Fruit fly (Drosophila melanogaster): ENCODE measurements around the gene CG12746.
A peak's percentile ranks its signal among the peaks of the same experiment; 100 is the strongest.

The CG12746 gene

DNA sequence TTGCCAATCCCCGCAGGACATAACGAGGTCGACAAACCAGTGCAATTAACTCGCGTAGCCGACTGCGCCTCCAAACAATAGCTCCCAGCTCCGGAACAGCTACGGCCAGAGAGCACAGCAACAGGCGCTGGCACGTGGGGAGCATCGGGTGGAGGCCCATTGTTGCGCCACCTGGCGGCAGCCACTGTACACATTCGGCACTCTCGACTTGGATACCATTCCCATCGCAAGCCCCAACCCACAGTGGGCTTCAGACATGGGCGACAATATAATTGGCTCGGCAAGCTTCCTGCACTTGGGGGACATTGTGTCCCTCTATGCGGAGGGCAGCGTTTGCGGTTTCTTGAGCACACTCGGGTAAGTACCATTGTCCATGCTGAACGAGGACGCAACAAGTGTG is 37.1 kb upstream of the CG12746 start:
- TF ChIP-seq CG11456 (GFP tag; IDR thresholded peaks at IDR 0.05), result 0 out of 3 replicates have a peak, but pooled peaks have one; percentile 10
- 0 out of 2 replicates have a peak, but pooled peaks have one; percentile 22 for TF ChIP-seq CG11247 (GFP tag; IDR thresholded peaks at IDR 0.05)
- no peak for TF ChIP-seq insv (GFP tag; optimal IDR thresholded peaks at IDR 0.05)
- TF ChIP-seq pb (GFP tag; optimal IDR thresholded peaks at IDR 0.05), result no peak
- TF ChIP-seq CTCF (GFP tag; optimal IDR thresholded peaks at IDR 0.05), result peak; percentile 80
- 0 out of 2 replicates have a peak, but pooled peaks have one; percentile 16 for TF ChIP-seq NFAT (GFP tag; IDR thresholded peaks at IDR 0.05)

DNA sequence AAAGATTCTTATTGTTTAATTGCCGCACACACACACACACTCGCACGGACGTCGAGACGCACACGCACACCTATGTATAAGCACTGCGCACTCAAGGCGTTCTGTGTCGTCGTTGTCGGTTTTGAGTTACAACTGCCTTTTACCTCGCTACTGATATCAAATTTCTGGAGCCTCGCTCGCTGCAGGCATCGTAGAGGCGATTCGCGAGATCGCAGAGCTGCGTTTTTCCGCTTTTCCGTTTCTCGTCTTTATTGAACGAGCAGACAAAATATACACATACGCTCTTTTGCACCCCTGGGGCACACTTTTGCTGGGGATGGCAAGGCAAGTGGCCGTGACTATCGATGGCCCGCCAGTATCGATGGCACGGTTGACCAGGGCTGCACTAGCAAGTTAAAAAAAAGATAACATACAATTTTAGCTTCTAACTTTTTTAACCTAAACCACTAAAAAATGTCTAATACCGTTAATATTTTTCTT is 17.2 kb upstream of the CG12746 start, which contains the start of gene CG2519:
CG2519 (minus strand) TSS at position 312 of the 480 bp plus-strand sequence.
- TF ChIP-seq CG4617 (GFP tag; optimal IDR thresholded peaks at IDR 0.05; ENCODE audit: borderline replicate concordance), result peak; percentile 86
- peak; percentile 16 for TF ChIP-seq maf-S (GFP tag; optimal IDR thresholded peaks at IDR 0.05)
- TF ChIP-seq jing (GFP tag; optimal IDR thresholded peaks at IDR 0.05), result no peak
- peak; percentile 86 for TF ChIP-seq Rfx (GFP tag; IDR thresholded peaks at IDR 0.05)
- peak; percentile 52 for TF ChIP-seq CG33213 (GFP tag; optimal IDR thresholded peaks at IDR 0.05)
- no peak for TF ChIP-seq CG17568 (GFP tag; optimal IDR thresholded peaks at IDR 0.05)
- TF ChIP-seq Sry-δ (GFP tag; optimal IDR thresholded peaks at IDR 0.05), result peak; percentile 97
- TF ChIP-seq Spps (tag; optimal IDR thresholded peaks at IDR 0.05), result no peak
- TF ChIP-seq Lpt (GFP tag; optimal IDR thresholded peaks at IDR 0.05), result no peak
- TF ChIP-seq ash1 (GFP tag; optimal IDR thresholded peaks at IDR 0.05), result no peak
- no peak for TF ChIP-seq CG6813 (GFP tag; optimal IDR thresholded peaks at IDR 0.05)
- no peak for TF ChIP-seq Trl (optimal IDR thresholded peaks at IDR 0.05)
- TF ChIP-seq Trl (GFP tag; optimal IDR thresholded peaks at IDR 0.05), result peak; percentile 61
- no peak; the same call in 1 of the 2 replicates for TF ChIP-seq CG1024 (GFP tag; IDR thresholded peaks at IDR 0.05)
- TF ChIP-seq CG8388 (GFP tag; optimal IDR thresholded peaks at IDR 0.05), result no peak
- no peak for TF ChIP-seq CG7556 (GFP tag; optimal IDR thresholded peaks at IDR 0.05)
- no peak for TF ChIP-seq CG18262 (tag; optimal IDR thresholded peaks at IDR 0.05)
- peak; percentile 33 to 51 for TF ChIP-seq chif (GFP tag; optimal IDR thresholded peaks at IDR 0.05)
- peak; percentile 48; the same call in 1 of the 2 replicates for TF ChIP-seq ttk (GFP tag; IDR thresholded peaks at IDR 0.05)
- peak; percentile 55 for TF ChIP-seq bab2 (GFP tag; optimal IDR thresholded peaks at IDR 0.05)
- no peak for TF ChIP-seq GATAe (GFP tag; conservative IDR thresholded peaks at IDR 0.05)
- no peak for TF ChIP-seq CG10565 (GFP tag; optimal IDR thresholded peaks at IDR 0.05)
- peak; percentile 81 for TF ChIP-seq CG32532 (GFP tag; IDR thresholded peaks at IDR 0.05)
- no peak; the same call in 2 of the 3 replicates for TF ChIP-seq tgo (GFP tag; IDR thresholded peaks at IDR 0.05)
- peak; percentile 48 for TF ChIP-seq CG4424 (GFP tag; optimal IDR thresholded peaks at IDR 0.05)
- no peak for TF ChIP-seq CG11093 (GFP tag; IDR thresholded peaks at IDR 0.05)
- TF ChIP-seq vfl (GFP tag; optimal IDR thresholded peaks at IDR 0.05), result peak; percentile 60
- no peak for TF ChIP-seq CG7271 (tag; optimal IDR thresholded peaks at IDR 0.05)
- peak; percentile 86 for TF ChIP-seq CG15514 (GFP tag; optimal IDR thresholded peaks at IDR 0.05)
- TF ChIP-seq CG9215 (GFP tag; IDR thresholded peaks at IDR 0.05), result no peak
- TF ChIP-seq ftz-f1 (GFP tag; optimal IDR thresholded peaks at IDR 0.05), result peak; percentile 81
- no peak for TF ChIP-seq Asciz (GFP tag; optimal IDR thresholded peaks at IDR 0.05)
- TF ChIP-seq hbn (GFP tag; IDR thresholded peaks at IDR 0.05; ENCODE audit: partially characterized antibody), result peak; percentile 80
- TF ChIP-seq toy (GFP tag; IDR thresholded peaks at IDR 0.05), result no peak
- TF ChIP-seq tna (GFP tag; IDR thresholded peaks at IDR 0.05; ENCODE audit: partially characterized antibody), result peak; percentile 90
- TF ChIP-seq Tbp (GFP tag; optimal IDR thresholded peaks at IDR 0.05), result no peak
- TF ChIP-seq CG3281 (GFP tag; optimal IDR thresholded peaks at IDR 0.05), result no peak
- no peak for TF ChIP-seq CG1233 (GFP tag; optimal IDR thresholded peaks at IDR 0.05)
- no peak for TF ChIP-seq CG4707 (GFP tag; optimal IDR thresholded peaks at IDR 0.05)
- TF ChIP-seq CG33557 (GFP tag; optimal IDR thresholded peaks at IDR 0.05), result no peak
- TF ChIP-seq CG13424 (tag; optimal IDR thresholded peaks at IDR 0.05), result peak; percentile 61
- TF ChIP-seq Dip2 (GFP tag; IDR thresholded peaks at IDR 0.05), result no peak
- TF ChIP-seq usp (GFP tag; optimal IDR thresholded peaks at IDR 0.05), result no peak
- TF ChIP-seq Fer3 (tag; optimal IDR thresholded peaks at IDR 0.05), result no peak
- TF ChIP-seq HmgD (GFP tag; optimal IDR thresholded peaks at IDR 0.05), result peak; percentile 78

Measured in whole organism, embryonic.